Worm (Caenorhabditis elegans) whole organism, dauer: Measurements from ENCODE around the gene idpc-7.

Experiments
- unc-62 ChIP-seq: sonication (generic microtip); optimal IDR thresholded peaks from 2 replicates; lab custom pipeline; 2017; ENCODE audit warnings: missing biosample characterization, missing genetic modification reagents, missing genetic modification characterization

Gene idpc-7

ce11 chrV:9576991-9577390, 41.8 kb downstream of the idpc-7 start, which contains the start of gene F25B3.2:
Gene F25B3.2 (plus strand): TSS chrV:9577291.
- TF ChIP-seq unc-62 (GFP tag; lab: Kevin White, UChicago) = no peak

ce11 chrV:9571673-9572072, 47.1 kb downstream of the idpc-7 start:
- no peak for TF ChIP-seq unc-62 (GFP tag; lab: Kevin White, UChicago)

- no peak for TF ChIP-seq unc-62 (GFP tag; lab: Kevin White, UChicago)
Measured at ce11 chrV:9571056-9571455, 47.8 kb downstream of the idpc-7 start.

ce11 chrV:9570197-9570596, 48.6 kb downstream of the idpc-7 start, which contains the start of gene F25B3.5:
Gene F25B3.5 (minus strand): TSS chrV:9570297.
- no peak for TF ChIP-seq unc-62 (GFP tag; lab: Kevin White, UChicago)

DNA sequence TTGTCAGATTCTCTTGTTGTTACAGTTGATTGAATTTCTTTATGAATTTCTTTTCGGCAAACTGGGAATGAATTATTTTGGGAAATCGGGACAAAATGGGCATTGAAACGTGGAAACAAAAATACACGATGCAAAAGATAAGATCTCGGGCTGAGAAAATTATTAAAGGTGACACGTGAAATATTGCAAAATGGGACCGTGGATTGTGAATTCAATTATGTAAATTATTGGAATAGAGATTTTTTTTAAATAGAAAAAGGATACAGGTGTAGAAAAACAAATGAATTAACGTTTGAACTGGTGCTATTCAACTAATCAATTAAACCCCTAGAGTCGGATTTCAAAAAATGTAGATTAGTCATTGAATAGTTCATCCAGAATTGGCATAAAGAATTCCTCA, 50.1 kb downstream of the idpc-7 start, which contains the start of gene F25B3.4:
Gene F25B3.4, minus strand, starts transcription at position 101 of the 400 bp plus-strand sequence.
- no peak for TF ChIP-seq unc-62 (GFP tag; lab: Kevin White, UChicago)
